Fruit fly (Drosophila melanogaster): Measurements from ENCODE around the gene Cp38.

Cp38 gene

DNA sequence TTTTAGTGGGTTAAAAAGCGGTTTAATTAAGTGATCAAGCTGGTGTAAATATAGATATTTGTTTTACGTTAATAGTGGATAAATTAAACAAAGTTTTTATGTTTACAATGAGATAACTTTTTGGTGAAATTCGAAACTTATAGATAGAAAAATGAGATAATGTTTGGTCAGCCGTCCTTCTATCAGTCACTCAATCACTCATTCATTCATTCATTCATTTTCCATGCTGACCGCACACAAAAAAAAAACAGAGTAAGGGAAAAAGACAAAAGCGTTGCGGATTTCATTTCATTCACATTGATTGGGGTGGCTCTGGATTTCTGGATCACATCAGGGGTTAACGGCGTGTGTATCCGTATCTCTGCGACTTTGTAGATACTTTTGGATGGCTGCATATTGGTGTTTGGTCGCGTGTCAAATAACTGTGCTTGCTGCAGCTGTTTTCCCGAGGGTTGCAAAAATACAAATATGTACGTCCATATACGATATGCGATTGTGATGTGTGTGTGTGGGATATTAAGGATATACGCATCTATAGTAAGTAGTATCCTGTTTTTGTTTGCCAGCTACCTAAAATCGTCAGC lies 42.0 kb downstream of the Cp38 start (continued):
- no peak for TF ChIP-seq CG1529 (GFP tag; optimal IDR thresholded peaks at IDR 0.05)

DNA sequence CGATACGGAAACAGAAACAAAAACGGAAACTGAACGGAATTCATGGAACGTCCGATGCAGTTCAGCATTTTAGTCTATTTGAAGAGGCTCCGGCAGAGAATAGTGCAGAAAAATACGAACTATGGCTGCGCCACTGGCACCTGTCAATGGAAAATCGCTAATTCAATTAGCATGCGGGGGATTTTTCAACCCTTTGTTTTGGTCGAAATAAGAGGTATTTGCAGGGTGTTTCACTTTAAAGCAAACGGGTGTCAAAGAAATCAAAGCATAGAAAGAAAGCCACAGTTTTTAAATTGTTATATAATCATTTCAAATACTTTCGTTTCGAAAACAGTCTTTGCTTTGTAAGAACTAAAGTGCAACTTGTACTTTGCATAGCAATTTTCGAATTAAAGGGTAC lies 48.0 kb downstream of the Cp38 start, which contains the start of gene PIP82:
Gene PIP82 (minus strand): TSS at position 101 of the 400 bp plus-strand sequence.
- no peak for TF ChIP-seq sug (tag; optimal IDR thresholded peaks at IDR 0.05)
- TF ChIP-seq CG13287 (GFP tag; IDR thresholded peaks at IDR 0.05; ENCODE audit: partially characterized antibody), result no peak
- no peak for TF ChIP-seq ham (GFP tag; IDR thresholded peaks at IDR 0.05)
- TF ChIP-seq D19B (GFP tag; optimal IDR thresholded peaks at IDR 0.05), result peak; percentile 13
- peak in 1 of 2 experiments; percentile 90 for TF ChIP-seq Pdp1 (GFP tag; optimal IDR thresholded peaks at IDR 0.05)

- TF ChIP-seq CG32772 (GFP tag; IDR thresholded peaks at IDR 0.05) (peak; percentile 13; the same call in 1 of the 2 replicates), slbo (GFP tag; IDR thresholded peaks at IDR 0.05) (peak; percentile 33; the same call in 1 of the 2 replicates), jing (GFP tag; optimal IDR thresholded peaks at IDR 0.05) (no peak), dati (GFP tag; IDR thresholded peaks at IDR 0.05) (no peak), vvl (GFP tag; IDR thresholded peaks at IDR 0.05) (no peak), CG6175 (GFP tag; IDR thresholded peaks at IDR 0.05) (no peak), CG32532 (GFP tag; IDR thresholded peaks at IDR 0.05) (0 out of 2 replicates have a peak, but pooled peaks have one; percentile 11), Taf1 (GFP tag; IDR thresholded peaks at IDR 0.05) (no peak), MBD-R2 (GFP tag; IDR thresholded peaks at IDR 0.05) (no peak), Ptx1 (GFP tag; IDR thresholded peaks at IDR 0.05) (no peak), CG7786 (GFP tag; optimal IDR thresholded peaks at IDR 0.05) (no peak), sens (GFP tag) (peak; percentile 70), CG2678 (tag; optimal IDR thresholded peaks at IDR 0.05) (peak; percentile 9), Rfx (GFP tag; IDR thresholded peaks at IDR 0.05) (0 out of 2 replicates have a peak, but pooled peaks have one; percentile 14), Hr51 (GFP tag; optimal IDR thresholded peaks at IDR 0.05) (peak in 1 of 2 experiments; percentile 3), ash1 (GFP tag; optimal IDR thresholded peaks at IDR 0.05) (no peak), Hr3 (GFP tag; optimal IDR thresholded peaks at IDR 0.05) (no peak), ftz-f1 (GFP tag; optimal IDR thresholded peaks at IDR 0.05) (no peak), bcd (GFP tag; optimal IDR thresholded peaks at IDR 0.05) (no peak), wdn (GFP tag; IDR thresholded peaks at IDR 0.05) (no peak), ase (GFP tag; IDR thresholded peaks at IDR 0.05) (no peak), Nf-YC (tag; optimal IDR thresholded peaks at IDR 0.05) (no peak), dpn (GFP tag; optimal IDR thresholded peaks at IDR 0.05) (no peak), CG30431 (GFP tag; optimal IDR thresholded peaks at IDR 0.05) (no peak), pb (GFP tag; optimal IDR thresholded peaks at IDR 0.05) (no peak), CG15696 (tag; optimal IDR thresholded peaks at IDR 0.05) (no peak), gem (tag; optimal IDR thresholded peaks at IDR 0.05) (peak; percentile 2), ci (GFP tag; IDR thresholded peaks at IDR 0.05) (0 out of 3 replicates have a peak, but pooled peaks have one; percentile 8), CG6689 (GFP tag; IDR thresholded peaks at IDR 0.05) (no peak), phol (tag; optimal IDR thresholded peaks at IDR 0.05) (no peak), NFAT (GFP tag; IDR thresholded peaks at IDR 0.05) (no peak), Ada2b (GFP tag; IDR thresholded peaks at IDR 0.05) (no peak), ro (GFP tag; IDR thresholded peaks at IDR 0.05) (no peak), CG11696 (GFP tag; IDR thresholded peaks at IDR 0.05) (peak; percentile 81), Drgx (GFP tag; IDR thresholded peaks at IDR 0.05) (peak; percentile 9; the same call in 1 of the 2 replicates), CG1233 (GFP tag; optimal IDR thresholded peaks at IDR 0.05) (no peak), twi (tag; optimal IDR thresholded peaks at IDR 0.05) (no peak), az2 (GFP tag; optimal IDR thresholded peaks at IDR 0.05) (no peak), CG3995 (GFP tag; optimal IDR thresholded peaks at IDR 0.05) (no peak), CG15479 (GFP tag; optimal IDR thresholded peaks at IDR 0.05) (no peak), ERR (GFP tag; optimal IDR thresholded peaks at IDR 0.05) (no peak), CG31224 (GFP tag; IDR thresholded peaks at IDR 0.05) (no peak)
Observed at dm6 chrX:8531775-8532174, 50.1 kb downstream of the Cp38 start.
